Worm (Caenorhabditis elegans) whole organism, L3 larva: ENCODE results near the gene cdkl-1.
A peak's percentile ranks its signal among the peaks of the same experiment; 100 is the strongest.
"Not testable (repeated sequence)": the region's sequence is repeated elsewhere in the genome, so short reads cannot be mapped to it uniquely, and the experiment has no call there.

Experiments used
- ZK546.5 ChIP-seq: sonication (generic microtip); optimal IDR thresholded peaks from 2 replicates; lab custom pipeline; 2017; ENCODE audit warnings: missing biosample characterization, missing genetic modification characterization
- aly-2 ChIP-seq: fragments of 150-350 bp; optimal IDR thresholded peaks from 2 replicates; lab custom pipeline; 2014; ENCODE audit warnings: missing biosample characterization, missing genetic modification characterization
- ama-1 ChIP-seq: fragments of 150-350 bp; optimal IDR thresholded peaks from 2 replicates; lab custom pipeline; 2018
- ceh-16 ChIP-seq: sonication (generic microtip); optimal IDR thresholded peaks from 2 replicates; lab custom pipeline; 2017; ENCODE audit warnings: missing biosample characterization, missing genetic modification characterization
- ceh-28 ChIP-seq: fragments of 150-350 bp; optimal IDR thresholded peaks from 2 replicates; lab custom pipeline; 2014; ENCODE audit warnings: missing biosample characterization, missing genetic modification reagents, missing genetic modification characterization
- ceh-82 ChIP-seq: fragments of 150-350 bp; optimal IDR thresholded peaks from 2 replicates; lab custom pipeline; 2014; ENCODE audit warnings: missing biosample characterization, missing genetic modification characterization
- ceh-9 ChIP-seq: sonication (generic microtip); optimal IDR thresholded peaks from 2 replicates; lab custom pipeline; 2018; ENCODE audit warnings: missing biosample characterization, missing genetic modification characterization
- daf-12 ChIP-seq: fragments of 150-350 bp; optimal IDR thresholded peaks from 2 replicates; lab custom pipeline; 2014; ENCODE audit warnings: missing biosample characterization, missing genetic modification reagents, missing genetic modification characterization
- egl-5 ChIP-seq: fragments of 150-350 bp; optimal IDR thresholded peaks from 2 replicates; lab custom pipeline; 2017; ENCODE audit warnings: missing biosample characterization, missing genetic modification reagents, missing genetic modification characterization, inconsistent platforms
- elt-1 ChIP-seq: fragments of 150-350 bp; optimal IDR thresholded peaks from 2 replicates; lab custom pipeline; 2014; ENCODE audit warnings: missing biosample characterization, missing genetic modification characterization
- elt-2 ChIP-seq: sonication (generic microtip); optimal IDR thresholded peaks from 2 replicates; lab custom pipeline; 2016; ENCODE audit warnings: missing genetic modification reagents, mild to moderate bottlenecking, missing genetic modification characterization, missing compliant biosample characterization
- elt-3 ChIP-seq, 3 experiments: fragments of 150-350 bp in 1 of 3; sonication (generic microtip) in 2 of 3; optimal IDR thresholded peaks; 2 replicates in 2 of 3; 4 replicates in 1 of 3; lab custom pipeline; 2014 to 2017; ENCODE audit warnings: missing biosample characterization in 3 of 3, missing genetic modification characterization in 3 of 3
- eor-1 ChIP-seq, 2 experiments: fragments of 150-350 bp; optimal IDR thresholded peaks; 2 replicates each; lab custom pipeline; 2014 to 2018; ENCODE audit warnings: missing biosample characterization in 2 of 2, missing genetic modification characterization in 2 of 2
- fkh-10 ChIP-seq: sonication (generic microtip); optimal IDR thresholded peaks from 2 replicates; lab custom pipeline; 2017; ENCODE audit warnings: missing biosample characterization, missing genetic modification reagents, missing genetic modification characterization
- hmg-11 ChIP-seq: sonication (generic microtip); optimal IDR thresholded peaks from 2 replicates; lab custom pipeline; 2016; ENCODE audit warnings: missing genetic modification characterization, missing compliant biosample characterization
- jun-1 ChIP-seq: fragments of 150-350 bp; optimal IDR thresholded peaks from 2 replicates; lab custom pipeline; 2014; ENCODE audit warnings: missing biosample characterization, missing genetic modification reagents, missing genetic modification characterization
- lin-15B ChIP-seq: fragments of 150-350 bp; optimal IDR thresholded peaks from 2 replicates; lab custom pipeline; 2014; ENCODE audit warnings: missing biosample characterization, missing genetic modification characterization
- lin-39 ChIP-seq: fragments of 150-350 bp; optimal IDR thresholded peaks from 2 replicates; lab custom pipeline; 2018; ENCODE audit warnings: missing biosample characterization, missing genetic modification reagents, missing genetic modification characterization
- lsy-12 ChIP-seq: sonication (generic microtip); optimal IDR thresholded peaks from 2 replicates; lab custom pipeline; 2016; ENCODE audit warnings: mild to moderate bottlenecking, missing genetic modification characterization, missing compliant biosample characterization
- nfya-1 ChIP-seq: sonication (generic microtip); optimal IDR thresholded peaks from 2 replicates; lab custom pipeline; 2017; ENCODE audit warnings: missing genetic modification characterization, mild to moderate bottlenecking, missing compliant biosample characterization, antibody characterized with exemption, moderate library complexity; ENCODE audit not compliant: insufficient read depth
- nhr-23 ChIP-seq: fragments of 150-350 bp; optimal IDR thresholded peaks from 2 replicates; lab custom pipeline; 2014; ENCODE audit warnings: missing biosample characterization, missing genetic modification reagents, missing genetic modification characterization
- nhr-237 ChIP-seq: fragments of 150-350 bp; optimal IDR thresholded peaks from 2 replicates; lab custom pipeline; 2014; ENCODE audit warnings: missing biosample characterization, missing genetic modification characterization
- nhr-25 ChIP-seq: sonication (generic microtip); optimal IDR thresholded peaks from 2 replicates; lab custom pipeline; 2017; ENCODE audit warnings: missing biosample characterization, missing genetic modification characterization
- nhr-28 ChIP-seq: fragments of 150-350 bp; optimal IDR thresholded peaks from 2 replicates; lab custom pipeline; 2014; ENCODE audit warnings: missing biosample characterization, missing genetic modification characterization
- nhr-43 ChIP-seq: sonication (generic microtip); optimal IDR thresholded peaks from 2 replicates; lab custom pipeline; 2016; ENCODE audit warnings: mild to moderate bottlenecking, missing genetic modification characterization, missing compliant biosample characterization; ENCODE audit not compliant: poor library complexity, severe bottlenecking
- nhr-76 ChIP-seq: fragments of 150-350 bp; sonication (generic microtip); optimal IDR thresholded peaks from 5 replicates; lab custom pipeline; 2014; ENCODE audit warnings: missing biosample characterization, missing genetic modification characterization
- pha-4 ChIP-seq: fragments of 150-350 bp; optimal IDR thresholded peaks from 2 replicates; lab custom pipeline; 2014; ENCODE audit warnings: missing biosample characterization, missing genetic modification reagents, missing genetic modification characterization
- pqm-1 ChIP-seq: fragments of 150-350 bp; optimal IDR thresholded peaks from 2 replicates; lab custom pipeline; 2017; ENCODE audit warnings: missing biosample characterization, missing genetic modification characterization, inconsistent platforms
- skn-1 ChIP-seq: fragments of 150-350 bp; optimal IDR thresholded peaks from 2 replicates; lab custom pipeline; 2014; ENCODE audit warnings: missing biosample characterization, missing genetic modification characterization
- snpc-4 ChIP-seq: fragments of 150-350 bp; optimal IDR thresholded peaks from 2 replicates; lab custom pipeline; 2014; ENCODE audit warnings: missing biosample characterization, missing genetic modification characterization
- tbx-2 ChIP-seq: sonication (generic microtip); optimal IDR thresholded peaks from 2 replicates; lab custom pipeline; 2016; ENCODE audit warnings: mild to moderate bottlenecking, missing genetic modification characterization, missing compliant biosample characterization
- unc-39 ChIP-seq: sonication (generic microtip); optimal IDR thresholded peaks from 4 replicates; lab custom pipeline; 2017; ENCODE audit warnings: missing biosample characterization, missing genetic modification characterization
- ztf-11 ChIP-seq: fragments of 150-350 bp; optimal IDR thresholded peaks from 2 replicates; lab custom pipeline; 2014; ENCODE audit warnings: missing biosample characterization, missing genetic modification characterization

cdkl-1 gene

ce11 chrV:11109647-11110046 is 10.9 kb downstream of the cdkl-1 start, which contains the start of gene Y42A5A.5:
TSS of gene Y42A5A.5 (minus strand) at chrV:11109747.
- TF ChIP-seq ceh-16 (tag; lab: Kevin White, UChicago); ceh-9 (tag; lab: Kevin White, UChicago); fkh-10: not testable (repeated sequence)

DNA sequence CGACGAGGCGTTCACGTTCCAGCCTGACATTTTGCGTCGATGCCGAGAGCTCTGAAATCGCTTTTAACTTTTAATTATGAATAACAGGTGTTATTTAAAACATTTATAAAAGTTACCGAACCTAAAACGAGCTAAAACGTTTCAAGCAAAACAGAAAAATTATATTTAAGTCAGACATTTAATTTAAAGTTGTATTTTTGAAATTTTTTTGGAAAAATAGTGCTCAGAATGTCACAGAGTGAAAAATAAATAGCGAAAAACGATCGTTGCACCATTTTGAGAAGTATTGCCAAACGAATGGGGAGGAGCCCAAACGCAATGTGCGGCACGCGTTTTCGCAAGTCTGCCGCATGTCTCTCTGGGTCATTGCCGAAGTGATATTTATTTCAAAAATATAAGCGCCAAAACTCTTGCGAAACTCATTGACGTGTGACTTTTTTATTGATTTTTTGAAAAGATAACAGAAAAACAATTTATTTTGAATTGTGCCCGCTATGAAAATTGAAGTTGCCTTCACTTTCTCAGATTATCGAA is 14.4 kb downstream of the cdkl-1 start, which contains the start of gene erfa-3:
erfa-3 (minus strand) TSS at position 51 of the 534 bp plus-strand sequence.
- TF ChIP-seq tbx-2 (tag; lab: Kevin White, UChicago) (peak; percentile 32), lin-15B (tag; lab: Kevin White, UChicago) (peak; percentile 36), skn-1 (tag; lab: Kevin White, UChicago) (peak; percentile 38), elt-1 (no peak), hmg-11 (tag; lab: Kevin White, UChicago) (peak; percentile 91), snpc-4 (tag; lab: Kevin White, UChicago) (peak; percentile 69), ceh-82 (tag; lab: Kevin White, UChicago) (no peak), aly-2 (tag; lab: Kevin White, UChicago) (no peak), lin-39 (tag; lab: Kevin White, UChicago) (peak; percentile 57), pha-4 (tag; lab: Kevin White, UChicago) (peak; percentile 76), ztf-11 (tag; lab: Kevin White, UChicago) (no peak), nhr-23 (tag; lab: Kevin White, UChicago) (peak; percentile 51), pqm-1 (peak; percentile 12), daf-12 (tag; lab: Kevin White, UChicago) (no peak), nhr-43 (tag; lab: Kevin White, UChicago) (peak; percentile 76), nfya-1 (tag; lab: Kevin White, UChicago) (peak; percentile 56), lsy-12 (tag; lab: Kevin White, UChicago) (peak; percentile 12), ceh-28 (tag; lab: Kevin White, UChicago) (peak; percentile 63), egl-5 (tag; lab: Kevin White, UChicago) (peak; percentile 68), eor-1 (tag; optimal IDR thresholded peaks at IDR 0.05; lab: Kevin White, UChicago) (no peak), elt-2 (tag; lab: Kevin White, UChicago) (peak; percentile 50), jun-1 (tag; lab: Kevin White, UChicago) (peak; percentile 19), ZK546.5 (tag; lab: Kevin White, UChicago) (no peak), nhr-76 (tag; lab: Kevin White, UChicago) (no peak), nhr-25 (tag; lab: Kevin White, UChicago) (peak; percentile 55)

ce11 chrV:11113607-11114006 is 14.9 kb downstream of the cdkl-1 start, which contains the start of gene math-33:
TSS of gene math-33 (plus strand) at chrV:11113907.
- TF ChIP-seq nfya-1 (tag; lab: Kevin White, UChicago), result no peak
- TF ChIP-seq fkh-10, result no peak
- TF ChIP-seq ceh-9 (tag; lab: Kevin White, UChicago), result no peak
- TF ChIP-seq ceh-16 (tag; lab: Kevin White, UChicago), result no peak
- no peak for TF ChIP-seq elt-3 (tag; optimal IDR thresholded peaks at IDR 0.05; lab: Kevin White, UChicago)
- no peak for TF ChIP-seq unc-39 (tag; lab: Kevin White, UChicago)
- TF ChIP-seq nhr-237 (tag; lab: Kevin White, UChicago), result no peak
- TF ChIP-seq skn-1 (tag; lab: Kevin White, UChicago), result no peak
- TF ChIP-seq eor-1 (tag; optimal IDR thresholded peaks at IDR 0.05; lab: Kevin White, UChicago), result no peak
- no peak for TF ChIP-seq nhr-28
- TF ChIP-seq pha-4 (tag; lab: Kevin White, UChicago), result no peak

- TF ChIP-seq nhr-43 (tag; lab: Kevin White, UChicago), result peak; percentile 60
- peak; percentile 17 for TF ChIP-seq ama-1 (lab: Kevin White, UChicago)
- no peak for TF ChIP-seq lin-39 (tag; lab: Kevin White, UChicago)
- TF ChIP-seq elt-2 (tag; lab: Kevin White, UChicago), result no peak
These were observed 19.6 kb downstream of the cdkl-1 start for ce11 chrV:11118179-11118725.
